Fruit fly (Drosophila melanogaster) whole organism, larva: ENCODE measurements around the gene CG7878.

Experiments used
- noc ChIP-seq: fragments of 200-800 bp; sonication (Bioruptor generic); optimal IDR thresholded peaks from 3 replicates; lab custom pipeline; 2019; ENCODE audit warnings: missing biosample characterization, mild to moderate bottlenecking, missing genetic modification characterization, moderate library complexity

CG7878 gene

dm6 chr3R:8140628-8141372, 18.3 kb downstream of the CG7878 start:
- TF ChIP-seq noc (tag; lab: Kevin White, UChicago): no peak

- no peak for TF ChIP-seq noc (tag; lab: Kevin White, UChicago)
Observed at dm6 chr3R:8142113-8142512, 19.6 kb downstream of the CG7878 start.

- no peak for TF ChIP-seq noc (tag; lab: Kevin White, UChicago)
Observed at dm6 chr3R:8145764-8146163, 23.2 kb downstream of the CG7878 start.

DNA sequence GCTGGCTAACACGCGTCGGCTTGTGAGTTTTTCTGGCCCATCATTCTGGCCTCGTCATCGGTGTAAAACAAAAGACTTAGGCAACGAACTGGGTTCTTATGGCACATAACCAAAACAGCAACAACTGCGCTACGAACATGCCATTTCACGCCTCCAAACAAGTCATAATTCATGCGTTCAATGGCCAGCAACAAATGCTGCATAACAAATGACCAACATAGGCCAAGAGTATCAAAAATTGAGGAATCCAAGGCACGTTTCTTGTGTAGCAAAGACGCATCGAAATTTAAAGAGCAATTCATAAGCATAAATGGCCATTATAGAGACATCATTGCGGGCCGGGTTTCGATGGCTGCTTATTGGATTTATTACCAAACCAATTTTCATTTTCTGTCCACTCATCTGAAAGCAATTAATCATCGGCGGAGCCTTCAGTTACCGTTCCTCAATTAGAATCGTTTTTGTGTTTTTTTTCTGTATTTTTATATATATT, 24.4 kb downstream of the CG7878 start:
- TF ChIP-seq noc (tag; lab: Kevin White, UChicago): no peak

- no peak for TF ChIP-seq noc (tag; lab: Kevin White, UChicago)
Observed at dm6 chr3R:8149003-8149402, 26.5 kb downstream of the CG7878 start.

DNA sequence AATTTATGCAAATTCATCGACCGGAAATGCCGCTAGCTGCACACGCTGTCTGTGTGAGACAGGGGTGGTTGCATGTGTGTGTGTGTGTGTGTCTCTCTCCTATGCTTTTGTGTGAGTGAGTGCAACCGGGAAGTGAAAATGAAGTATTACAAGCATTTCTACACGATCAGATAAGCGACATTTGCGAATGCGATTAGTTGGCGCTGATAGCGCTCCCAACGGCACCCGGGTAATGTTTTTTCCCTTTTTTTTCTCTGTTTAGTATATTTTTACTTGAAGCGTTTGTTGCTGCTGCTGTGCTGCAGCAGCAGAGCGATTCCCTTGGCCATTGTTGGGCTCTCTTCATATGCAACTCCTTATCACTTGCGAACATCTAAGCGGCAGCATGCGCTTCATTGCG, 27.5 kb downstream of the CG7878 start:
- no peak for TF ChIP-seq noc (tag; lab: Kevin White, UChicago)

DNA sequence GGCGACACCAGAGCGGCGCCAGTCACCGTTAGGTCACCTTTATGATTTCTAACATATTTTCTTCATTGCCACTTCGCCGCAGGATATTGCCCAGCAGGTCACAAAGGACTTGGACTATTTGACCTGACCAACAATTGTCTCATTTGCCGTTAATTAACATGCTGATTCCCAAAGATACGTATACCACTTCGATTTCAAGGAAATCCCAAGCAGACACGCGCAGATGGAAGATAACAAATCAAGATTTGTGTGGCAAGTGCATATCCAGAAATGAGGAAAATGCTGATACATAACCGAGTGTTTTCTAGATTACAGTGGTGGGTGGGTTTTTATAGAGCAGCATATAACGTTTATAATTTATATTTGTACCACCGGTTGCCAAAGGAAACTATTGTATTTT, 28.6 kb downstream of the CG7878 start:
- TF ChIP-seq noc (tag; lab: Kevin White, UChicago): no peak

DNA sequence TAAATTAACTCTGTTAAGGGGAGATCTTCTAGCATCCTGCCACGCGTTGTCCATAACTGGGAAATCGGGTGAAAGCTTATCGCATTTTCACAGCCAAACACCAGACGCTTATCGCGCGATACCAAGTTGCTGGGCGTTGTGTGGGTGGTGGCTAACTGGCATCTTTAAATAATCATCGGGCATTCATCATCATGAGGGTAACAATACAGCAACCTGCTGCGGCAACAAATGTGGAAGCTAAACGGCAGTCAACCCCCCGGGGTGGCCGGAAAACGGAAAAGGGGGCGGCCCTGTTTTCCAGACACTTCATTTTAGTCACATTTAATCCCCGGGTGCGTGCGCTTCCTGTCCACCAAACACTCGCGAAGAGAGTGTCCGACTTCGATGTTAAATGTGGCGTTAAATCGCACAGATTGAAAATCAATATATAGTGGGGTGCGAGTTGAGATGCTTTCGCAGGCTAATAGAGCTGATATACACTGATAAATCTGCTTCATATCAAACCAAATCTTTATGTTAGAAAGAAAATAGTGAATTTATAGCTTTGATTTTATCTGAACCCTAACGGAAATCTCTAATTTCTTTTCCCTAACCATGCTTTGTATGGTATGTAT, 30.2 kb downstream of the CG7878 start:
- no peak for TF ChIP-seq noc (tag; lab: Kevin White, UChicago)

DNA sequence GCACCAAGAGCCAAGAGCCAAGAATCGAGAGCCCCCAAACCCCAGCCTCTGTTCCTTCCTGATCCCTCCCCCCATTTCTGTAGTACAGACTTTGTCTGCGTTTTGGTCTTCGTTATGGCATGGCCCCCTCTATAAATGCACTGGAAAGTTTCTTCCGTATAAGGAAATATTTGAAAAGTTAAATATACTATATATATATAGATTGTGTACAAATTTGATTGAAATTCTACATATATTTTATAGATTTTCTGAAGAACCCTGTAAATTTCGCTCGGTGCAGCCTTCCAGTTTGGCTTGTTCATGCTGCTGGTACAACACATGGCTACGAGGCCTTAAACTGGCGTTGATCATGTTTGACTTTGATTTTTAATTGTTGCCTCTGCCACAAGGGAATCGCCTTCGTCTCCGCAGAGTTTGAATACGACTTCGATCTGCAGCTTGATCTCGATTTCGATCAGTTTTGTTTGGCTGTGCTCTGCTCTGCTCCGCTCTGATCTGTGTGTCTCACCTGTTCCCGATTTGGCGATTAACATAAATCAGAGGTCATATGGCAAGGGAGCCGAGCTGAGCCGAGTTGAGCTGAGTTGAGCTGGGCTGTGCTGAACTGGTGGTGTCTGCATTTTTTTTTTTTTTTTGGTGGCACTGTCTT, 31.6 kb downstream of the CG7878 start:
- TF ChIP-seq noc (tag; lab: Kevin White, UChicago): no peak

- no peak for TF ChIP-seq noc (tag; lab: Kevin White, UChicago)
Observed at dm6 chr3R:8155735-8156670, 33.5 kb downstream of the CG7878 start.

- no peak for TF ChIP-seq noc (tag; lab: Kevin White, UChicago)
Observed at dm6 chr3R:8157247-8157646, 34.7 kb downstream of the CG7878 start.

DNA sequence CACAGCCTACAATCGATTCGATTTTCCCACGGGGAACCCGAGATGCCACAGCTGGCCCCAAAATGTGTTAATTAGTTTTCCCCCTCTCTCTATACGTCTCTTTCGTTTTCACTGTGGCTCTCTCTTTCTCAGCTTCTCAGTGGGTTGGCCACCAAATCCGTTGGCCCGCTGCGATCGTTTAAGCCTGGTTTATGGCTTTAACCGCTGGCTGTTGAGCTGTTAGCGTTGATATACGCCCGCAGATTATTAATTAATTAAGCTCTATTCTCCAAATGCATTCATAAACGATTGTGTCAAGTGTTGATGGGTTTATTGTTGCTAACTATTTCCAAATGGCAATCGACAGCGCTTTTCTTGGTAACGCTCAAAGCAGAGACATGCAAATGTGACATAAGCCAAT, 35.8 kb downstream of the CG7878 start:
- TF ChIP-seq noc (tag; lab: Kevin White, UChicago): no peak

- no peak for TF ChIP-seq noc (tag; lab: Kevin White, UChicago)
Observed at dm6 chr3R:8160056-8161017, 37.8 kb downstream of the CG7878 start.

DNA sequence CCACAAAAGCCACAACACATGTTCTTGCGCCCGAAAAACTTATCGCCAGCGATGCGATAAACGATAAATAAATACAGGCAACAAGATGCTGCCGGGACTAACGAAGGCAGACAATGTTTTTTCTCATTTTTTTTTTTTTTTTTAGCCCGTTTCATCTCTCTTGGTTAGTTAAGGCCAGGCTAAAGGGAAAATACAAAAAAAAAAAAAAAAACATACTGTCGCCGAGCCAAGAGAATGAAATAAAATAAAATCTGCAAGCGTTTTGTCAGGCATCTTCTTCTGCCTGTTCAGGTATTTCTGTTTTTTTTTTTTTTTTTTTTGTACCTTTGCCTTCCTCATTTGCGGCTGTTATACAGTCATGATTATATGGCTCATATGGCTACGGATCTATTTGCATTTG, 42.3 kb downstream of the CG7878 start:
- no peak for TF ChIP-seq noc (tag; lab: Kevin White, UChicago)
